Worm (Caenorhabditis elegans) whole organism, L2 larva: Measurements from ENCODE around the gene dhhc-5.

ENCODE experiments used
- F13H6.1 ChIP-seq: sonication (generic microtip); optimal IDR thresholded peaks from 2 replicates; lab custom pipeline; 2016; ENCODE audit warnings: missing genetic modification characterization, missing compliant biosample characterization
- lin-11 ChIP-seq: fragments of 150-350 bp; sonication (generic microtip); optimal IDR thresholded peaks from 2 replicates; lab custom pipeline; 2014; ENCODE audit warnings: missing biosample characterization, missing genetic modification characterization, inconsistent platforms, mixed read lengths
- nhr-11 ChIP-seq: fragments of 150-350 bp; optimal IDR thresholded peaks from 2 replicates; lab custom pipeline; 2014; ENCODE audit warnings: missing biosample characterization, missing genetic modification characterization
- nhr-12 ChIP-seq: fragments of 150-350 bp; optimal IDR thresholded peaks from 2 replicates; lab custom pipeline; 2014; ENCODE audit warnings: missing biosample characterization, missing genetic modification characterization
- nhr-25 ChIP-seq: fragments of 150-350 bp; sonication (generic microtip); optimal IDR thresholded peaks from 3 replicates; lab custom pipeline; 2014; ENCODE audit warnings: missing biosample characterization, missing genetic modification characterization
- nhr-77 ChIP-seq: fragments of 150-350 bp; optimal IDR thresholded peaks from 2 replicates; lab custom pipeline; 2014; ENCODE audit warnings: missing biosample characterization, missing genetic modification characterization
- skn-1 ChIP-seq: sonication (generic microtip); optimal IDR thresholded peaks from 2 replicates; lab custom pipeline; 2017; ENCODE audit warnings: missing biosample characterization, missing genetic modification characterization
- unc-39 ChIP-seq: fragments of 150-350 bp; optimal IDR thresholded peaks from 2 replicates; lab custom pipeline; 2014; ENCODE audit warnings: missing biosample characterization, missing genetic modification characterization
- unc-55 ChIP-seq: fragments of 150-350 bp; sonication (generic microtip); optimal IDR thresholded peaks from 3 replicates; lab custom pipeline; 2014; ENCODE audit warnings: missing biosample characterization, missing genetic modification reagents, missing genetic modification characterization
- unc-62 ChIP-seq: fragments of 150-350 bp; optimal IDR thresholded peaks from 2 replicates; lab custom pipeline; 2014; ENCODE audit warnings: missing biosample characterization, missing genetic modification reagents, missing genetic modification characterization
- zag-1 ChIP-seq: fragments of 150-350 bp; optimal IDR thresholded peaks from 2 replicates; lab custom pipeline; 2014; ENCODE audit warnings: missing biosample characterization, missing genetic modification characterization

ce11 chrIII:6885889-6886288, 37.0 kb upstream of the dhhc-5 start:
- TF ChIP-seq lin-11 = no peak
- no peak for TF ChIP-seq unc-62
- TF ChIP-seq nhr-12 (tag; lab: Kevin White, UChicago) = no peak
- no peak for TF ChIP-seq nhr-11 (tag; lab: Kevin White, UChicago)
- TF ChIP-seq unc-55 = no peak
- TF ChIP-seq unc-39 (tag; lab: Kevin White, UChicago) = no peak
- TF ChIP-seq nhr-77 (tag; lab: Kevin White, UChicago) = no peak
- no peak for TF ChIP-seq skn-1 (tag; lab: Kevin White, UChicago)
- no peak for TF ChIP-seq zag-1 (tag; lab: Kevin White, UChicago)
- TF ChIP-seq F13H6.1 (tag; lab: Kevin White, UChicago) = no peak
- TF ChIP-seq nhr-25 (tag; lab: Kevin White, UChicago) = no peak
